Worm (Caenorhabditis elegans) whole organism, L4/young adult: ENCODE measurements around the gene Y59C2A.1.

Source experiments
- W03F9.2 ChIP-seq: fragments of 150-350 bp; optimal IDR thresholded peaks from 2 replicates; lab custom pipeline; 2014; ENCODE audit warnings: missing biosample characterization, missing genetic modification characterization
- him-1 ChIP-seq: sonication (generic microtip); optimal IDR thresholded peaks from 2 replicates; lab custom pipeline; 2016; ENCODE audit warnings: missing genotype, missing genetic modification reagents, missing genetic modification characterization, missing compliant biosample characterization

- TF ChIP-seq him-1 (tag; lab: Kevin White, UChicago): no peak
- no peak for TF ChIP-seq W03F9.2 (tag; lab: Kevin White, UChicago)
Measured at ce11 chrII:2177735-2178134, 30.2 kb upstream of the Y59C2A.1 start.
